Fruit fly (Drosophila melanogaster) Kc167 (cell line): ENCODE measurements around the gene CG9948.

ENCODE experiments used
- Myc ChIP-seq: fragments of >200 bp; optimal IDR thresholded peaks from 2 replicates; lab custom pipeline; 2017; ENCODE audit warnings: missing external identifiers
- Sin3A ChIP-seq: fragments of >200 bp; optimal IDR thresholded peaks from 2 replicates; lab custom pipeline; 2018; ENCODE audit warnings: missing external identifiers
- h ChIP-seq: fragments of >200 bp; optimal IDR thresholded peaks from 3 replicates; lab custom pipeline; 2018; ENCODE audit warnings: missing external identifiers
- psq ChIP-seq: fragments of >200 bp; optimal IDR thresholded peaks from 2 replicates; lab custom pipeline; 2017; ENCODE audit warnings: missing external identifiers
- ttk ChIP-seq: sonication (Bioruptor generic); optimal IDR thresholded peaks from 2 replicates; lab custom pipeline; 2017; ENCODE audit warnings: missing external identifiers

DNA sequence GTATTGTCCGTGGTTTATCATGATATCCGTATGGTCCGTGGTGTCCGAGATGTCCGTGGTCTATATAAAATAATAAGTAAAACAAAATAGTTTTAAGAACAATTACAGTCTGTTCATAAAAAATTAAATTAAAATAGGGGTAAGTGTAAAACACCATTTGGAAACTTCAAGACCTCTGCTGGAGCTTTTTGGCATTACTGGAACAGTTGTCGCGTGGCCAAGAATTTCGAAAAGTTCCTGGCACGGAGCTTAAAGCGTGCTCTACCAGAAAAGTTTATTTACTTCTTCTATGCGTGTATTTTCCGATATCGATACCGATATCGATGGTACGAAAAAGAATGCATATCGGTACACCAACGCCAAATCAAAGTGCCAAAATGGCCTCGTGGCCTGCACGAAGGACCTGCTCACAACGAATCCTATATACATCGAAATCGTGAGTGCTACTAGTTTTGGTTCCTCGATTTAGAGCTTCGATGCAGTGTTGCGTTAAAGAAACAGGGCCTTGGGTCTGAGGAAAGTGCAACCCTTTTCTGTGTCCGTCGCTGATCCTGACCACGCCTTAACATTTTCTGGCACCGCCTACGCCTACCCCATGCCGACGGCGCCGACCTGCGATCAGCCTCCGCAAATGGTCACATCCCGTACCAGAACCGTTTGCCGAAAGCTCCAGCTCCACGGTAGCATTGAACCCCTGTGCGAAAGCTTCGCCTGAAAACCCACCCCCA, 13.5 kb upstream of the CG9948 start:
- TF ChIP-seq h (lab: Kevin White, UChicago), result no peak
- no peak for TF ChIP-seq Myc (lab: Kevin White, UChicago)
- TF ChIP-seq Sin3A (lab: Kevin White, UChicago), result no peak
- no peak for TF ChIP-seq psq (lab: Kevin White, UChicago)
- no peak for TF ChIP-seq ttk (lab: Kevin White, UChicago)
